Worm (Caenorhabditis elegans): ENCODE data around the gene ttr-9.

Gene ttr-9

DNA sequence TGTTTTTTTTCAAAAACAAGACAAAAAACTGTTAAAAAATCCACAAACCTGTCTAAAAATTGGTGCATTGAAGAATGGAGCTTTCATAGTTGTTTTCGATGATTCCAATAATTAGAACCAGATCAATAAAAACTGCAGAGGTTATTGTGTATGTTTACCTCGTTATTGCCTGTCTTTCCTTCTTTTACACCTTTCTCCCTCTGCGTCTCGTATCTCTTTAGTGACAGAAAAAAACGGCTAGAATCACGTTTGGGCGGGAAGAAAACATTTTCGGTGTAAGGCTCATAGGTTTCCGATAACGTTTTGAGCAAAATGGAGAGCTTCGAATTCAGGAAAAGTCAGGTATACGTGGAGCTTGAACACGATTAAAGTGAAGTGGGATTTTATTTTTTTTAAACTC is 2.5 kb upstream of the ttr-9 start, which contains the start of gene ethe-1:
Gene ethe-1, minus strand, starts transcription at position 150 of the 400 bp plus-strand sequence.
- TF ChIP-seq mdl-1 (tag; optimal IDR thresholded peaks at IDR 0.05) = no peak
- no peak for TF ChIP-seq tlp-1 (tag; optimal IDR thresholded peaks at IDR 0.05)
- TF ChIP-seq efl-1 (optimal IDR thresholded peaks at IDR 0.05) = peak; percentile 3 to 4
- peak in 1 of 2 experiments; percentile 91 for TF ChIP-seq efl-1 (GFP tag; optimal IDR thresholded peaks at IDR 0.05 in 1 of 2)
- peak in 1 of 2 experiments; percentile 22 for TF ChIP-seq lin-35 (GFP tag; optimal IDR thresholded peaks at IDR 0.05)
- peak in 2 of 3 experiments; percentile 0 to 26 for TF ChIP-seq dpl-1 (GFP tag; optimal IDR thresholded peaks at IDR 0.05)
- peak; percentile 32 for TF ChIP-seq snpc-4 (tag; optimal IDR thresholded peaks at IDR 0.05)
- peak; percentile 14 for TF ChIP-seq blmp-1 (tag; optimal IDR thresholded peaks at IDR 0.05)

DNA sequence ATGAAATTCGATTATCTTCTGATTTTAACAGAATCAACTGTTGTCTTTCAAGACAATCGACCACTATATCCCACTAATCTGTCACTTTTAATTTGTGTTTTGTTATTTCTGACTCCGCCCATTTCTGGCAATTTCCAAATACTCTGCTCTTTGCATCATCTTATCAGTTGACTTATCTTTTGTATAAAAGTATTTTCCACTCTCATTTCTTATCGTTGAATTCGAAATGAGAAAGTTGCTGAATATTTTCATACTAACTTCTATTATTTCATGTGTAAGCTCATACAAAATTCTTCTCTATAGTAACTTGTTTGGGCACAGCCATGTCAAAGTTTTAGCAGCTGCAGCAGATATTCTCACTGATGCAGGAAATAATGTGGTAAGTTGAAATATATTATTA is 6.1 kb downstream of the ttr-9 start, which contains the start of gene ugt-21:
Gene ugt-21, plus strand, starts transcription at position 212 of the 400 bp plus-strand sequence.
- peak; percentile 69 for TF ChIP-seq elt-2 (tag; optimal IDR thresholded peaks at IDR 0.05)
- TF ChIP-seq lir-3 (tag; optimal IDR thresholded peaks at IDR 0.05; ENCODE audit: poor library complexity) = no peak
- no peak for TF ChIP-seq efl-1 (optimal IDR thresholded peaks at IDR 0.05)
- TF ChIP-seq efl-1 (GFP tag; optimal IDR thresholded peaks at IDR 0.05 in 1 of 2) = peak in 1 of 2 experiments; percentile 69
- TF ChIP-seq ceh-88 (GFP tag; IDR thresholded peaks at IDR 0.05) = no peak
- TF ChIP-seq egl-13 (tag; optimal IDR thresholded peaks at IDR 0.05) = no peak

DNA sequence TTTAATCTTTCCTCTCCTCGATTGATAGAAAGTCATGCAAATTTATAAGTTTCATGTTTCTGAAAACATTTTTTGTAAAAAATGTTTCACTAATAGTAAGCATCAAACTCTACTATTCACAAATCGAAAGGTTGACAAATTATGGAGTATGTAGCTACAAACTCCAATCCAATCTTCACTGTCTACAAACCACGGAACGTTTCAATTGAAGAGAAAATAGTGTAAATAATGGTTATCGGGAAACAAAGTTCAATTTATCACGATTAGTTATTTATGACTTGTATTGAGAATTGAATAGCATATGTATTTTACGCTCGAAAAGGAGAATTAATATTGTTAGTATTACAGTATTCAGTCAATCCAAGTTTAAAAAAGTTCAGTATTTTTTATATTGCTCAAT is 6.5 kb downstream of the ttr-9 start:
- TF ChIP-seq fkh-10 (GFP tag; optimal IDR thresholded peaks at IDR 0.05) = no peak
- no peak for TF ChIP-seq nhr-71 (tag; optimal IDR thresholded peaks at IDR 0.05)
- TF ChIP-seq efl-1 (optimal IDR thresholded peaks at IDR 0.05) = no peak
- TF ChIP-seq efl-1 (GFP tag; optimal IDR thresholded peaks at IDR 0.05 in 1 of 2) = no peak
- no peak for TF ChIP-seq lsy-2 (tag; optimal IDR thresholded peaks at IDR 0.05)
- no peak for TF ChIP-seq unc-30 (tag; optimal IDR thresholded peaks at IDR 0.05)
- TF ChIP-seq nhr-90 (tag; optimal IDR thresholded peaks at IDR 0.05; ENCODE audit: poor library complexity) = no peak
- TF ChIP-seq nhr-237 (tag; optimal IDR thresholded peaks at IDR 0.05) = no peak
- TF ChIP-seq C16A3.4 (tag; optimal IDR thresholded peaks at IDR 0.05) = no peak

DNA sequence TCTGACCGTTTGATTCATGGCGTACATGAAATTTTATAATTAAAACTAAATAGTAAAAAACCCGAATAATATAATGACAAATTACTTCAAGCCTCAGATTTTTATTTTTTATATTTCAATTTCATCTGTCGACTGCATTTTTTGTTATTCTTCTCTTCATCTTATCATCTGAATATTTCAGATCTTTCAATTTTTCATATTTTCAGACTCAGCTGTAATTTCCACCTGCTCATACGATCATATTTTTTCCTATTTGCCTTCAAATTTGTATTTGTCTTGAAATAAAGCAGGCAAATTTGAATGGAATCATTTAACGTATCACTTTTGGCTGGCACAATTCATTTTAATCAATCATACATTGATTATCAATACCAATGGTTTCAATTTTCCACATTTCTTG is 8.1 kb downstream of the ttr-9 start, which contains the start of gene sru-4:
Gene sru-4, plus strand, starts transcription at position 301 of the 400 bp plus-strand sequence.
- TF ChIP-seq lin-15B (tag; optimal IDR thresholded peaks at IDR 0.05) (no peak), nhr-85 (tag) (no peak), nhr-20 (tag; optimal IDR thresholded peaks at IDR 0.05) (no peak), unc-98 (GFP tag; IDR thresholded peaks at IDR 0.05) (no peak), ceh-63 (GFP tag; optimal IDR thresholded peaks at IDR 0.05) (no peak), mep-1 (tag; optimal IDR thresholded peaks at IDR 0.05) (no peak), ztf-11 (tag; optimal IDR thresholded peaks at IDR 0.05) (no peak), pax-3 (tag; optimal IDR thresholded peaks at IDR 0.05) (no peak), nhr-84 (tag; optimal IDR thresholded peaks at IDR 0.05) (no peak), pqm-1 (tag; optimal IDR thresholded peaks at IDR 0.05) (no peak), nhr-77 (tag; optimal IDR thresholded peaks at IDR 0.05) (no peak), ceh-90 (tag; optimal IDR thresholded peaks at IDR 0.05) (no peak)

DNA sequence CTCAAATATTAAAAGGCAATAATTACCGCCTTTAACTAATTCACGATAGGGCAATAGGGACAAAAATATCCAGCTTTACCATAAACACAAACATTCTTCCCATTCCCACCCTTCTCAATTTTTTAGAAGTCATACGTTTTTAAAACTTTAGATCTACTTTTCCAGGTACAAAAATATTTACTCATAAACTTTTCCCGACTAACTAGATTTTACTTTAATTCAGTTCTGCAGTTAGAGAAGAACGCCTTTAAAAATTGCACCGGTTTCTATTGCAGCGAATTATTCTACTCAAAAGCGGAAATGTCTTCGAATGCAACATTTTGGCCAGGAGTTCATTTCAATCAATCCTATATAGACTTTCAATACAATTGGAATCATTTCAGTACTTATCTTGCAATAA is 9.8 kb downstream of the ttr-9 start, which contains the start of gene sru-3:
Gene sru-3, plus strand, starts transcription at position 301 of the 400 bp plus-strand sequence.
- TF ChIP-seq nhr-85 (tag) (peak; percentile 25), xbp-1 (tag; optimal IDR thresholded peaks at IDR 0.05) (no peak)

DNA sequence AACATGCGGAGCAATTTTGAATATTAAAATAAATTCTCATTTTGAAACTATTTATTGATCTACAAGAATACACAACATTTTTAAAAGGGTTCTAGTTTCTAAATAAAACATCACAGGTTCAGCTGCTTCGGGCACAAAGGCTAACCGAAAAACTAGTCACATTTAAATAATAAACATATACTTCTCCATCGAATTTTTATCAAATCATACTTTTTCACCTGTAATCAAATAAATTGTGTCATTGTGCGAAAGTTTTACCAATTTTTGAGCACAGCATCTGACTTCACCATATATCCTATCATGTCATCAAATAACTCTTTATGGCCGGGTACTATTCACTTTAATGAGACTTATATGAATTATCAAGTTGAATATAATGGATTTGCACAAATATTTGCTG is 15.8 kb downstream of the ttr-9 start, which contains the start of gene sru-6:
Gene sru-6, plus strand, starts transcription at position 301 of the 400 bp plus-strand sequence.
- TF ChIP-seq blmp-1 (tag; optimal IDR thresholded peaks at IDR 0.05) (no peak), alr-1 (tag; optimal IDR thresholded peaks at IDR 0.05; ENCODE audit: borderline replicate concordance) (no peak), aha-1 (tag; optimal IDR thresholded peaks at IDR 0.05) (no peak), skn-1 (tag; optimal IDR thresholded peaks at IDR 0.05) (no peak), C34B4.2 (tag; optimal IDR thresholded peaks at IDR 0.05) (no peak), aly-2 (tag; optimal IDR thresholded peaks at IDR 0.05) (no peak), ceh-88 (GFP tag; IDR thresholded peaks at IDR 0.05) (no peak), snu-23 (GFP tag; optimal IDR thresholded peaks at IDR 0.05) (no peak), mep-1 (tag; optimal IDR thresholded peaks at IDR 0.05) (no peak), sup-37 (GFP tag; optimal IDR thresholded peaks at IDR 0.05) (no peak), fkh-4 (tag; optimal IDR thresholded peaks at IDR 0.05; ENCODE audit: borderline replicate concordance) (no peak), ces-1 (GFP tag; optimal IDR thresholded peaks at IDR 0.05) (no peak), lin-13 (GFP tag; optimal IDR thresholded peaks at IDR 0.05) (no peak), nhr-237 (tag; optimal IDR thresholded peaks at IDR 0.05) (no peak), nhr-85 (tag) (no peak), fkh-8 (tag; optimal IDR thresholded peaks at IDR 0.05) (no peak)
